Fruit fly (Drosophila melanogaster): Measurements from ENCODE around the gene CG7694.

Gene CG7694

dm6 chr3R:18598391-18598790 lies 25.5 kb downstream of the CG7694 start, which contains the start of gene Tssk:
Gene Tssk, plus strand, starts transcription at chr3R:18598691.
- TF ChIP-seq noc (tag; optimal IDR thresholded peaks at IDR 0.05) = no peak

DNA sequence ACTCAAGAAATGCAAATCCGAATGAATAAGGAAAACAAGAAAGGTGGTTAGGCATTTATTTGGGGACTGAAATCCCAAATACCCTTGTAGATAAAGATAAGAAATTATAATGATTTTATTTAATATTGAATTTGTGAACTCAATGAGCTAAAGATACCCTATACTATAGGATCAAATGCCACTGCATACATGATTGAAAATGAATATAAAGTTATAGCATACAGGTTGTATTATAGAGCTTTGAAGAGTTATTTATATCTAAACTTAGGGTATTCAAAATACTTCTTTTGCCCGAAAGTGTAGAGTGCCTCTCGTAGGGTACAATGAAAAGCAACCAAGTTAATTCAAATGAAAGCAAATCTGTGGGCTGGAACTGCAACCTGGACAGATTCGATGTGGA lies 43.1 kb downstream of the CG7694 start:
- no peak for TF ChIP-seq noc (tag; optimal IDR thresholded peaks at IDR 0.05)

dm6 chr3R:18617411-18617810 lies 44.5 kb downstream of the CG7694 start, which contains the start of gene CG7695:
Gene CG7695, minus strand, starts transcription at chr3R:18617511.
- TF ChIP-seq noc (tag; optimal IDR thresholded peaks at IDR 0.05) = no peak

DNA sequence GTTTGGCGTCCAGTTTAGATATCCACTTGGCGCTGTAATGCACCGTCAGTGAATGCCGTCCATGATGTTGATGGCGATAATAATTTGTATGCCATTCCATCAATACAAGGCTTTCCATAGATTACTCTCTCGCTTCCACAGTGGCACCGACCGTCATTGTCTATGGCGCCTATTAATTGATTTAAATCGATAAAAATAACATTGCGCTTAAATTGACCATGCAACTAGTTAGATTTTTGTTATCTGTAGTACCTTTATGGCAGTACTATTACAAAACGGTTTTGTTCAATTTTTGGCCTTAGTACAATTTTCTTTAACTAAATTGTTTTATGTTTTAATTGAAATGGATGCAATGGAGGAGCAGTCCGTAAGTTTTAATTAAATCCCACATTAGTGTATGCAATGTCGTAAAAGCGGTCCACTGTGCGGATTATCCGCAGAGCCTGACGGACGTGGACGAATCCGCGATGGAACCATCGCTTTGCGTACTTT lies 46.6 kb downstream of the CG7694 start:
- TF ChIP-seq noc (tag; optimal IDR thresholded peaks at IDR 0.05) = no peak

DNA sequence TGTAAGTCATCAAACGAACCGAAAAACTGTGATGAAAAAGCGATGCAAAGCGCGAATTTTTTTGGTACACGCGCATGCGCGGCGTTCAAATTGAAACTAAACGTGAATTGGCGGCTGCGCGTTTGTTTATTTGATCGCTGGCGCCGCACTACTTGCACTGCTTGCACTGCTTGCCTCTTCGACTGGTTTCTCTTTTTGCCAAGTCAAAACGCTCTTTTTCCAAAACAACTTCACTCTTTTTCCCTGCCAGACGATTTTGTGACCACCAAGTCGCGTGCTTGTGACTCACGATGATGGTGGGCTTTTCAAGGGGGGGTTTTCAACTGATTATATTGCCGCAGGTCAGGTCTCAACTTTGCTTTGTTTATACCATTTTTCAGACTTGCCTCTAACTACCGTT lies 48.3 kb downstream of the CG7694 start, which contains the start of gene CG14304:
Gene CG14304, minus strand, starts transcription at position 98 of the 400 bp plus-strand sequence.
- TF ChIP-seq noc (tag; optimal IDR thresholded peaks at IDR 0.05) = no peak

DNA sequence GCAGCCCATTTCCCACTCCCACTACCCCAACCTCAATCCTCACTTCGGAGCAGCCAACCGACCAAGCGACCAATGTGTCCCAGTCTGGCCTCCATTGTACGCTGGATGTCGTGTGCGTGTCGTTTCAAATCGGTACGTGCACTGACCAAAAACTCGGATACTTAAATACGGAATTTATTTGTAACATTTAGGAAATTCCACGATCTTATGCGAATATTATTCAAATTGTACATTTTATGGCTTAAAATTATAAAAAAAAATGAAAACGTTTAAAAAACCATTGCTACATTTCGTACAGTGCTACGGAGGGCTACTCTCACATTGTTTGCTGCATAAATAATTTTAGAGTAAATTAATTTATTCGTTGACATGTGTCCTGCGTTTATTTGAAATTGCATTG lies 51.6 kb downstream of the CG7694 start:
- no peak for TF ChIP-seq noc (tag; optimal IDR thresholded peaks at IDR 0.05)

dm6 chr3R:18628311-18628811 lies 55.5 kb downstream of the CG7694 start:
- no peak for TF ChIP-seq noc (tag; optimal IDR thresholded peaks at IDR 0.05)

DNA sequence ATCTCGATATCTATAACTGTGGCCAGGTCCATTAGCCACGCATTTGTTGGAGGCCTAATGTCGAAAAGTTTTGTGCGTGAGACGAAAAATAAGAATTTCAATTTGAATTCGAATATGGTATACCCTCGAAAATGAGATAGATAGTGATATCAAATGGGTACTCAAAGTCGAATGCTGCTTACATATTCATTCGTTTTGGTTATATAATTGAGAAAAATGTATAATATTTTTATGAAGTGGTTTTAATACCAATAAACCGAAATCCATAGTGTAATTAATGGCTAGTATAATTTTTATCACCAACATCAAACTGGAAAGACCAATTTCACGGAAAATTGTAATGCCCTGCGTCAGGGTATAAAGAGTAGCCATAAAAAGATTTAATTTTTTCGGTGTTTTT lies 60.2 kb downstream of the CG7694 start:
- no peak for TF ChIP-seq noc (tag; optimal IDR thresholded peaks at IDR 0.05)

DNA sequence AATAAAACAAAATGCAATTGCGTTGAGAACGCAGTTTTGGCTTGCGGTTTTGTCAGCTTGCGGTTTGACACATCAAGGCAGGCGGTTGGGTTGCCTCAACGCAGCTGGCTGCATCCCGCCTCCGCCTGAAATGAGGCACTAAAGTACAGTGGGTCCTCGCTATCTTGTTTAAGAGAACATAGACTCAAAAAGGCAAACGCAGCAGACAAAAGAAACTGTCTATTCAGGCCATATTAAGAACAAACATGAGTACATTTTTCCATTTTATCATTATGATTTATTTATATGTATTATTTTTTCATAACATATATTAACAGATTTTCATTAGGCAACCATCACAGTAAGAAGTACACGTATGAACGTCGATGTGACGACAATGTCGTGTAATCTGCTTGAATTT lies 66.8 kb downstream of the CG7694 start:
- TF ChIP-seq noc (tag; optimal IDR thresholded peaks at IDR 0.05) = no peak
